Worm (Caenorhabditis elegans) whole organism, mixed stage, embryonic: Measurements from ENCODE around the gene col-101.
A peak's percentile ranks its signal among the peaks of the same experiment; 100 is the strongest.

ENCODE experiments used
- M03D4.4 ChIP-seq: sonication (generic microtip); optimal IDR thresholded peaks from 2 replicates; lab custom pipeline; 2017; ENCODE audit warnings: mild to moderate bottlenecking, missing genetic modification characterization, missing compliant biosample characterization
- bed-3 ChIP-seq: fragments of 200-800 bp; sonication (Bioruptor generic); optimal IDR thresholded peaks from 3 replicates; lab custom pipeline; 2018; ENCODE audit warnings: mild to moderate bottlenecking, missing genetic modification characterization, moderate library complexity, missing compliant biosample characterization
- blmp-1 ChIP-seq: fragments of 150-350 bp; optimal IDR thresholded peaks from 2 replicates; lab custom pipeline; 2014; ENCODE audit warnings: missing biosample characterization, missing genetic modification characterization
- ceh-39 ChIP-seq: fragments of 150-350 bp; optimal IDR thresholded peaks from 2 replicates; lab custom pipeline; 2014; ENCODE audit warnings: missing biosample characterization, missing genetic modification characterization
- ceh-43 ChIP-seq: fragments of 200-800 bp; sonication (Bioruptor generic); optimal IDR thresholded peaks from 2 replicates; lab custom pipeline; 2018; ENCODE audit warnings: mild to moderate bottlenecking, missing genetic modification characterization, moderate library complexity, missing compliant biosample characterization
- ceh-83 ChIP-seq: fragments of 200-800 bp; sonication (Bioruptor generic); optimal IDR thresholded peaks from 2 replicates; lab custom pipeline; 2018; ENCODE audit warnings: mild to moderate bottlenecking, missing genetic modification characterization, missing compliant biosample characterization
- ces-1 ChIP-seq: fragments of 150-350 bp; optimal IDR thresholded peaks from 2 replicates; lab custom pipeline; 2014; ENCODE audit warnings: missing biosample characterization, missing genetic modification reagents, missing genetic modification characterization
- cnd-1 ChIP-seq: fragments of 200-800 bp; sonication (Bioruptor generic); optimal IDR thresholded peaks from 2 replicates; lab custom pipeline; 2018; ENCODE audit warnings: mild to moderate bottlenecking, missing genetic modification characterization, missing compliant biosample characterization
- drap-1 ChIP-seq: fragments of 200-800 bp; sonication (Bioruptor generic); optimal IDR thresholded peaks from 3 replicates; lab custom pipeline; 2018; ENCODE audit warnings: mild to moderate bottlenecking, missing genetic modification characterization, missing compliant biosample characterization
- elt-1 ChIP-seq: sonication (generic microtip); optimal IDR thresholded peaks from 2 replicates; lab custom pipeline; 2017; ENCODE audit warnings: missing genetic modification characterization, mild to moderate bottlenecking, missing compliant biosample characterization, antibody characterized with exemption, moderate library complexity, borderline replicate concordance; ENCODE audit not compliant: insufficient read depth
- elt-3 ChIP-seq: fragments of 150-350 bp; optimal IDR thresholded peaks from 2 replicates; lab custom pipeline; 2014; ENCODE audit warnings: missing biosample characterization, missing genetic modification characterization
- flh-1 ChIP-seq: fragments of 200-800 bp; sonication (Bioruptor generic); optimal IDR thresholded peaks from 2 replicates; lab custom pipeline; 2018; ENCODE audit warnings: mild to moderate bottlenecking, missing genetic modification characterization, moderate library complexity, missing compliant biosample characterization
- ham-2 ChIP-seq: fragments of 200-800 bp; sonication (Bioruptor generic); optimal IDR thresholded peaks from 2 replicates; lab custom pipeline; 2018; ENCODE audit warnings: mild to moderate bottlenecking, missing genetic modification characterization, missing compliant biosample characterization
- hlh-1 ChIP-seq: fragments of 150-350 bp; optimal IDR thresholded peaks from 2 replicates; lab custom pipeline; 2014; ENCODE audit warnings: missing biosample characterization, missing genetic modification reagents, missing genetic modification characterization
- lin-13 ChIP-seq: fragments of 150-350 bp; optimal IDR thresholded peaks from 2 replicates; lab custom pipeline; 2014; ENCODE audit warnings: missing biosample characterization, missing genetic modification characterization
- lin-32 ChIP-seq: fragments of 200-800 bp; sonication (Bioruptor generic); optimal IDR thresholded peaks from 2 replicates; lab custom pipeline; 2018; ENCODE audit warnings: mild to moderate bottlenecking, missing genetic modification characterization, missing compliant biosample characterization
- lsy-2 ChIP-seq: fragments of 150-350 bp; optimal IDR thresholded peaks from 2 replicates; lab custom pipeline; 2014; ENCODE audit warnings: missing biosample characterization, missing genetic modification characterization
- mab-5 ChIP-seq: fragments of 150-350 bp; optimal IDR thresholded peaks from 2 replicates; lab custom pipeline; 2014; ENCODE audit warnings: missing biosample characterization, missing genetic modification characterization
- mep-1 ChIP-seq: fragments of 150-350 bp; optimal IDR thresholded peaks from 2 replicates; lab custom pipeline; 2017; ENCODE audit warnings: missing biosample characterization, missing genetic modification reagents, missing genetic modification characterization, inconsistent platforms
- mls-2 ChIP-seq: sonication (generic microtip); optimal IDR thresholded peaks from 2 replicates; lab custom pipeline; 2016; ENCODE audit warnings: mild to moderate bottlenecking, missing genetic modification characterization, moderate library complexity, missing compliant biosample characterization
- nhr-12 ChIP-seq: fragments of 150-350 bp; optimal IDR thresholded peaks from 2 replicates; lab custom pipeline; 2014; ENCODE audit warnings: missing biosample characterization, missing genetic modification characterization
- nhr-2 ChIP-seq: fragments of 150-350 bp; optimal IDR thresholded peaks from 2 replicates; lab custom pipeline; 2014; ENCODE audit warnings: missing biosample characterization, missing genetic modification characterization
- nhr-237 ChIP-seq: fragments of 150-350 bp; optimal IDR thresholded peaks from 2 replicates; lab custom pipeline; 2014; ENCODE audit warnings: missing biosample characterization, missing genetic modification characterization
- nhr-28 ChIP-seq: fragments of 150-350 bp; optimal IDR thresholded peaks from 2 replicates; lab custom pipeline; 2014; ENCODE audit warnings: missing biosample characterization, missing genetic modification characterization
- nhr-76 ChIP-seq: sonication (generic microtip); optimal IDR thresholded peaks from 2 replicates; lab custom pipeline; 2017; ENCODE audit warnings: missing biosample characterization, missing genetic modification characterization
- pha-4 ChIP-seq: fragments of 150-350 bp; optimal IDR thresholded peaks from 2 replicates; lab custom pipeline; 2018; ENCODE audit warnings: missing biosample characterization, missing genetic modification reagents, missing genetic modification characterization
- sem-2 ChIP-seq: fragments of 200-800 bp; sonication (Bioruptor generic); optimal IDR thresholded peaks from 2 replicates; lab custom pipeline; 2018; ENCODE audit warnings: mild to moderate bottlenecking, missing genetic modification characterization, missing compliant biosample characterization
- snpc-4 ChIP-seq: fragments of 150-350 bp; optimal IDR thresholded peaks from 2 replicates; lab custom pipeline; 2014; ENCODE audit warnings: missing biosample characterization, missing genetic modification characterization
- sptf-1 ChIP-seq: sonication (generic microtip); optimal IDR thresholded peaks from 2 replicates; lab custom pipeline; 2017; ENCODE audit warnings: mild to moderate bottlenecking, missing genetic modification characterization, moderate library complexity, missing compliant biosample characterization
- tbx-8 ChIP-seq: fragments of 200-800 bp; sonication (Bioruptor generic); optimal IDR thresholded peaks from 2 replicates; lab custom pipeline; 2018; ENCODE audit warnings: mild to moderate bottlenecking, missing genetic modification characterization, moderate library complexity, missing compliant biosample characterization
- unc-120 ChIP-seq: sonication (generic microtip); optimal IDR thresholded peaks from 2 replicates; lab custom pipeline; 2017; ENCODE audit warnings: missing genetic modification characterization, missing compliant biosample characterization; ENCODE audit not compliant: poor library complexity, severe bottlenecking
- unc-39 ChIP-seq: fragments of 150-350 bp; optimal IDR thresholded peaks from 2 replicates; lab custom pipeline; 2014; ENCODE audit warnings: missing biosample characterization, missing genetic modification characterization
- unc-62 ChIP-seq: fragments of 150-350 bp; optimal IDR thresholded peaks from 2 replicates; lab custom pipeline; 2014; ENCODE audit warnings: missing biosample characterization, missing genetic modification reagents, missing genetic modification characterization
- zip-8 ChIP-seq: fragments of 150-350 bp; optimal IDR thresholded peaks from 2 replicates; lab custom pipeline; 2014; ENCODE audit warnings: missing biosample characterization, missing genetic modification characterization
- ztf-11 ChIP-seq: fragments of 150-350 bp; optimal IDR thresholded peaks from 2 replicates; lab custom pipeline; 2014; ENCODE audit warnings: missing biosample characterization, missing genetic modification characterization

col-101 gene

DNA sequence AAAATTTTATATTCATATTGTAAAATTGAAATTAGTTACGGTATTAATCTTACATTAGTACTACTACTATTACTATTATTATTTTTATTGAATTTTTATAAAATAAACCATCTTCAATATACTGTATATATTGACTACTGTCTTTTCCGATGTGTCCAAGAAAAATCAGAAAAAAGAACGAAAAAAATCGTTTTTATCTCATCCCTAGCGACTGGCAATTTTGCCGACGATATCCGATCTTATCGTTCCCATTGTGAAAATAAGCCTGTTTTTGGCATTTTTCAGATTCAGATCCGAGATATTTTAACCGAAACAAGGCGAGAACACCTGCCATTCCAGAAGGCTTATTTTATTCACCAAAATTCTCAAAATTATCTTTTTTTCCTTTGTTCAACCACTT, 3.7 kb upstream of the col-101 start, which contains the start of gene F18F11.4:
Gene F18F11.4 (plus strand): TSS at position 301 of the 400 bp plus-strand sequence.
- TF ChIP-seq unc-39: no peak
- no peak for TF ChIP-seq ces-1 (GFP tag; lab: Kevin White, UChicago)
- peak; percentile 50 for TF ChIP-seq elt-1

DNA sequence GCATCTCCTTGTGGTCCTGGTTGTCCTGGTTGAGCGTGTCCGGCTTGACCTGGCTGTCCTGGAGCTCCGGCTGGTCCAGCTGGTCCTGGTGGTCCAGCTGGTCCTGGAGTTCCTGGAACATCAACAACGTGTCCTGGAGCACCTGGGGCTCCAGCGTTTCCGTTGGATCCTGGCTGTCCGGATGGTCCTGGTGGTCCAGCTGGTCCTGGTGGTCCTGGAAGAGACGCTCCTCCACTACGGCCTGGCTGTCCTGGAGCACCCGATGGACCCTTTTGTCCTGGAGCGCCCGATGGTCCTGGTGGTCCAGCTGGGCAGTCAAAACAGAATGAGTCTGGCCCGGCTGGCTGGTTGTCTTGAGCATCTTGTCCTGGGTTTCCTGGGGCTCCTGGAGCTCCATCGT, 1.2 kb downstream of the col-101 start:
- TF ChIP-seq unc-62 (GFP tag; lab: Kevin White, UChicago) (no peak), zip-8 (no peak), ceh-83 (GFP tag; lab: Kevin White, UChicago) (no peak), drap-1 (GFP tag; lab: Kevin White, UChicago) (no peak), lsy-2 (tag; lab: Kevin White, UChicago) (no peak), lin-32 (GFP tag; lab: Kevin White, UChicago) (no peak), unc-120 (tag; lab: Kevin White, UChicago) (no peak), M03D4.4 (tag; lab: Kevin White, UChicago) (no peak), ceh-39 (tag; lab: Kevin White, UChicago) (no peak), nhr-76 (tag; lab: Kevin White, UChicago) (no peak), blmp-1 (no peak), ces-1 (GFP tag; lab: Kevin White, UChicago) (no peak), lin-13 (tag; lab: Kevin White, UChicago) (no peak), nhr-2 (tag; lab: Kevin White, UChicago) (no peak), sptf-1 (tag; lab: Kevin White, UChicago) (no peak), nhr-12 (tag; lab: Kevin White, UChicago) (no peak)
- TF ChIP-seq, all 35 proteins: peak for 0

DNA sequence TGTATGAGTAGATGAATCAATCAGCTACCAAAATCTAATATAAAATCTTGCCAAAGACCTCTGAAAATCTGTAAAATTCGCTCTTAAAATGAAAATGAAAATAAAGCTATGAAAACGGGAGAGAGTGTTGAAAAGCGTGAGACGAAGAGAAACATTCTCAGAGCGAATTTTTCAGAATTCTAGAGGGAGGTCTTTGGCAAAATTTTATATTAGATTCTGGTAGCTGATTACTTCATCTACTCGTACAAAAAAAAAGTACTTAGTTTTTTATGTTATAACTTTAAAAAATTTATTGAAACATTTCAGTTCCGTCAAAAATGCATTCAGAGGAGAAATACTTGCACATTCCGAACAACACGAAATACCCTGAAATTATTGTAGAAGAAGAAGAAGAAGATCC, 2.1 kb downstream of the col-101 start, which contains the start of gene drl-1:
Gene drl-1 (plus strand): TSS at position 301 of the 400 bp plus-strand sequence.
- TF ChIP-seq nhr-76 (tag; lab: Kevin White, UChicago): no peak
- no peak for TF ChIP-seq ztf-11 (tag; lab: Kevin White, UChicago)
- no peak for TF ChIP-seq lin-32 (GFP tag; lab: Kevin White, UChicago)
- no peak for TF ChIP-seq mab-5 (tag; lab: Kevin White, UChicago)
- TF ChIP-seq blmp-1: no peak
- TF ChIP-seq lin-13 (tag; lab: Kevin White, UChicago): no peak
- TF ChIP-seq ham-2 (GFP tag; lab: Kevin White, UChicago): no peak
- TF ChIP-seq snpc-4 (tag; lab: Kevin White, UChicago): no peak
- no peak for TF ChIP-seq M03D4.4 (tag; lab: Kevin White, UChicago)
- no peak for TF ChIP-seq nhr-12 (tag; lab: Kevin White, UChicago)
- no peak for TF ChIP-seq hlh-1 (tag; lab: Kevin White, UChicago)
- no peak for TF ChIP-seq ceh-83 (GFP tag; lab: Kevin White, UChicago)
- TF ChIP-seq bed-3 (GFP tag; lab: Kevin White, UChicago): no peak
- TF ChIP-seq nhr-237 (tag; lab: Kevin White, UChicago): no peak
- TF ChIP-seq ceh-43 (GFP tag; lab: Kevin White, UChicago): no peak
- no peak for TF ChIP-seq unc-39
- TF ChIP-seq unc-62 (GFP tag; lab: Kevin White, UChicago): no peak
- TF ChIP-seq ces-1 (GFP tag; lab: Kevin White, UChicago): no peak

DNA sequence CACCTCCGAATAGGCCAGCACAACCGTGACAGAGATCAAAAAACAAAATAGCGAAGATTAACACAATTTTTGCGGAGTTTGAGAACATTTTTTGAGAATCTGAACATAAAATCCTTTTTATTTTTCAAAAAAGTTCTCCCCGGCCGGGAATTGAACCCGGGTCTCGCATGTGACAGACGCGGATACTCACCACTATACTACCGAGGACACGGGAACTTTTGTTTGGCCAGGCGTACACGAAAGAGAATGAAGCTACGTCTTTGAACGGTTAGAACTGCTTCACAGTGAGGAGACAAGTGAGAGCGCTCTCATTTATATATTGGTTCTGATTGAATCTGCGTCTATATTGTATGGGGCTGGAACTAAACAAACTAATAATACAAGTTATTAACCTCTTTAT, 4.3 kb downstream of the col-101 start, which contains the start of gene grl-26:
Gene grl-26 (minus strand): TSS at position 318 of the 400 bp plus-strand sequence.
- no peak for TF ChIP-seq nhr-76 (tag; lab: Kevin White, UChicago)
- no peak for TF ChIP-seq nhr-2 (tag; lab: Kevin White, UChicago)
- peak; percentile 26 for TF ChIP-seq mep-1 (tag; lab: Kevin White, UChicago)
- TF ChIP-seq nhr-28 (tag; lab: Kevin White, UChicago): no peak
- peak; percentile 38 for TF ChIP-seq cnd-1 (tag; lab: Kevin White, UChicago)
- no peak for TF ChIP-seq ceh-39 (tag; lab: Kevin White, UChicago)
- TF ChIP-seq hlh-1 (tag; lab: Kevin White, UChicago): peak; percentile 52
- TF ChIP-seq ceh-83 (GFP tag; lab: Kevin White, UChicago): peak; percentile 67
- TF ChIP-seq mls-2 (tag; lab: Kevin White, UChicago): peak; percentile 47
- no peak for TF ChIP-seq ztf-11 (tag; lab: Kevin White, UChicago)
- TF ChIP-seq unc-120 (tag; lab: Kevin White, UChicago): peak; percentile 65
- no peak for TF ChIP-seq snpc-4 (tag; lab: Kevin White, UChicago)
- no peak for TF ChIP-seq ces-1 (GFP tag; lab: Kevin White, UChicago)
- no peak for TF ChIP-seq ham-2 (GFP tag; lab: Kevin White, UChicago)
- TF ChIP-seq pha-4 (tag; lab: Kevin White, UChicago): peak; percentile 3
- peak; percentile 10 for TF ChIP-seq ceh-43 (GFP tag; lab: Kevin White, UChicago)
- no peak for TF ChIP-seq flh-1 (GFP tag; lab: Kevin White, UChicago)
- TF ChIP-seq M03D4.4 (tag; lab: Kevin White, UChicago): peak; percentile 59
- TF ChIP-seq tbx-8 (GFP tag; lab: Kevin White, UChicago): no peak
- TF ChIP-seq drap-1 (GFP tag; lab: Kevin White, UChicago): peak; percentile 66
- TF ChIP-seq sptf-1 (tag; lab: Kevin White, UChicago): peak; percentile 78
- TF ChIP-seq bed-3 (GFP tag; lab: Kevin White, UChicago): peak; percentile 24
- TF ChIP-seq elt-3: no peak
- TF ChIP-seq elt-1: no peak
- TF ChIP-seq mab-5 (tag; lab: Kevin White, UChicago): no peak
- no peak for TF ChIP-seq zip-8
- TF ChIP-seq nhr-12 (tag; lab: Kevin White, UChicago): no peak
- peak; percentile 67 for TF ChIP-seq lin-32 (GFP tag; lab: Kevin White, UChicago)
- TF ChIP-seq unc-39: no peak
- TF ChIP-seq lsy-2 (tag; lab: Kevin White, UChicago): no peak
- no peak for TF ChIP-seq unc-62 (GFP tag; lab: Kevin White, UChicago)
- TF ChIP-seq lin-13 (tag; lab: Kevin White, UChicago): no peak
- no peak for TF ChIP-seq nhr-237 (tag; lab: Kevin White, UChicago)
- TF ChIP-seq sem-2 (GFP tag; lab: Kevin White, UChicago): peak; percentile 38
- TF ChIP-seq blmp-1: no peak
